Worm (Caenorhabditis elegans): ENCODE data around the gene dhs-18.
A peak's percentile ranks its signal among the peaks of the same experiment; 100 is the strongest.

dhs-18 gene

DNA sequence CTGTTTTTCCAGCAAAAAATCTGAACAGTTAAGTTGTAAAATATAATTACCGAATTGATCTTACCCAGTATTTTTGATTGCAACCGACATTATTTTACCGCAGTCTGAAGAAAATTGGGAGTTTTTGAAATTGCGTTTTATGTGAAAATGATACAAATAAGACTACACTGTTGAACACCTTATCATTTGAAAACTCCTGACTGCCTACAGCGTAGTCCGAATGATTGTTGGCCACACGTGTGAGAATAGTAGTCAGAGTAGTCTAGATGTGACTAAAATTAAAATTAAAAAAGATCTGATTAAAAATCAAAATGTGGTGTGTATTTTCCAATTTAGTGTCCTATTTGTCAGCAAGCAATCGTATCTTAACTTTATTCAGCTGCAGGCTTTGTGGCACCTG is at the start of gene dhs-18:
TSS of gene dhs-18 (minus strand) at position 104 of the 400 bp plus-strand sequence.
- no peak for TF ChIP-seq dao-5 (tag; optimal IDR thresholded peaks at IDR 0.05)
- no peak for TF ChIP-seq him-1 (tag; optimal IDR thresholded peaks at IDR 0.05)
- no peak for TF ChIP-seq W03F9.2 (tag; optimal IDR thresholded peaks at IDR 0.05)

DNA sequence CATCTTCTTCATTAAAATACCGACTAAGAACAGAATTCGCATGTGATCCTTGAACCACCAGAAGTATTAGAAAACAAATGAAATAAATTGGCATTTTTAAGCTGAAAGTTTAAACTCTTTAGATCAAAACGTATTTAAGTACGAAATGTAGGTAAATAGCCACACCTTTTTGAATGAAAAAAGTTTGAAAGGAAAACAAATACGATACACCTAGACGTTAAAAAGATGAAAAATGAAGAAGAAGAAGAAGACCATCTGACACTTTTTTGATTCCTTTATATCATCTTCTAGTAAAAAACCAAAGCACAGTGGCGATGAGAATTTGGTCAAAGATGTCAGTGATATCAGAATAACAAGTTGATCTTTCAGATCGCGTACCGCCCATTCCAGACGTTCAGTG is 49.2 kb upstream of the dhs-18 start, which contains the start of gene Y42A5A.3:
TSS of gene Y42A5A.3 (minus strand) at position 101 of the 400 bp plus-strand sequence.
- TF ChIP-seq him-1 (tag; optimal IDR thresholded peaks at IDR 0.05) (no peak), W03F9.2 (tag; optimal IDR thresholded peaks at IDR 0.05) (no peak), dao-5 (tag; optimal IDR thresholded peaks at IDR 0.05) (no peak)

DNA sequence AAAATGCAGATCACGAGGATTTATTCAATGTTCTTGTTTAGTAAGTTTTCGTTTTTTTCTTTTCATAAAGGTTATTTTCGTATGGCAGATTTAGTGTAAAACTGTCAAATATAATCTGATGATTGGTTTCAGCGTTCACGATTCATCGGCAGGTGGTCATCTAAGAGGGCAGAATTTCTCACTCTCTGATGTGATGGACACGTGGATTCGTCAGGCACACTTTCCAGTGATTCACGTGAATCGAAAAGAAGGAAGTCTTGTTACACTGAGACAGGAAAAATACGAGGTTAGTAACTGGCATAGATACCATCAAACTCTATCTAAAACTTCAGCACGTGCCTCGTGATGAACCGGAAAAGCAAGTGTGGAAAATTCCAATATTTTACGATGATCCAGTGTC is 48.1 kb upstream of the dhs-18 start:
- TF ChIP-seq W03F9.2 (tag; optimal IDR thresholded peaks at IDR 0.05) (no peak), dao-5 (tag; optimal IDR thresholded peaks at IDR 0.05) (no peak), him-1 (tag; optimal IDR thresholded peaks at IDR 0.05) (no peak)

DNA sequence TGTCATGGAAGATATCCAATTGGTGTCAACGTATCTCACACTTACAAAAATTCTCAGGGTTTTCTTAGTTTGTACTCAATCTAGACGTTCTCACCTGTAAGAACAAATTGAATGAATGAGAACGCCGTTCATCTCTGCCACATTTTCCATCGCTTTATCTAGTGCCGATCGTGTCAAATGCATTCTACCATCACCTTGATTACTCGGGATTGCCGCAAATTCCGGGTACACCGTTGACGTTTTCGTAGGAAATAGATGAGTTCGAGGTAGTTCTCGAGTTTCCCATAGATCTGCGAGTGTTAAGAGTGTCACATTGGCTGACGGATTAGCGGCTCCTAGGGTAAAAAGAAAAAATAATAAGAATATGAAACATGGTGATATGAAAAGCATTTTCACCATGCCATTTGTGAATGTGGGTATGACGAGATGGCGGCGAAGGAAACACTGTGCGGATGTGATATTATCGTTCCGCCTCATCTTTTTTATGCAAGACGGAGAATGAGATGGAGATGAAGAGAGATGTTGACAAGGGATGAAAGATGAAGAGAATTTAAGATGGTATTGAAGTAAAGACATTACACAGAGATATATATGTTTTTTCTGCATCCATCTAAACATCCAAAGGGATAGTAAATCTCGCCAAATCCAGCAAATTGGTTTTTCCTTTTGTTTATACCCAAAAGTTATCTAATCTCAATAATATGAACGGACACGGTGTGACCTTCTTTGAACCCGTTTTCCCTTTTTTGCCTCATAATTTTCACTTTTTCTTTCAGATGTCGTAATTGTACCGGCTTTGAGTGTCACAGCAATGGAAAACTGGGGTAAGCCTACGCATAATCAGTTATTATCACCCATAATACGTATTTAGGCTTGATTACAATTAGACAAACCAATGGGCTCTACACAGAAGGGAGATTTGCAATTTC is 46.8 kb upstream of the dhs-18 start, which contains the start of gene lact-8:
TSS of gene lact-8 (minus strand) at position 445 of the 929 bp plus-strand sequence.
- TF ChIP-seq W03F9.2 (tag; optimal IDR thresholded peaks at IDR 0.05): no peak
- no peak for TF ChIP-seq dao-5 (tag; optimal IDR thresholded peaks at IDR 0.05)
- no peak for TF ChIP-seq him-1 (tag; optimal IDR thresholded peaks at IDR 0.05)

DNA sequence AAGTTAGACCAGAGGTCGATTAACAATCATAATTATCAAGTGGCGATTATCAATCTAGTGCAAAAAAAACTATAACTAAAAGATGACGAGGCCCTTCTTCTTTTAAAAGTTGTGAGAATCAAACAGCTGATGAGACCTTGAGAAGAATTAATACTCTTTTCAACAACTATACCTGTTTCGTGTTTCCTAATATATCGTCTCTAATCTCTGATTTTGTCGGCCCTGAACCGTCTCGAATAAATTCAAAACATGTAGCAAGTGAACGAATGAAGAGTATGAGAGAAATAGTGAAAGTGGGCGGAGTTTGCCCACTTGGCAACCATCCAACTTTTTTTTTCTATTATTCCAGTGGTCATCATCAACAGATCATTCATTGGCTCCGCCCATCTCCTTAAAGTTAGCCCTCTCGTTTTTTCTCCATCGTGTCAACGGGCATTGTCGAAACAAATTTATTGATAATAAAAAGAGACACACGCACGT is 40.9 kb upstream of the dhs-18 start, which contains the start of gene Y42A5A.1:
TSS of gene Y42A5A.1 (plus strand) at position 430 of the 480 bp plus-strand sequence.
- TF ChIP-seq W03F9.2 (tag; optimal IDR thresholded peaks at IDR 0.05): no peak
- no peak for TF ChIP-seq dao-5 (tag; optimal IDR thresholded peaks at IDR 0.05)
- no peak for TF ChIP-seq him-1 (tag; optimal IDR thresholded peaks at IDR 0.05)

DNA sequence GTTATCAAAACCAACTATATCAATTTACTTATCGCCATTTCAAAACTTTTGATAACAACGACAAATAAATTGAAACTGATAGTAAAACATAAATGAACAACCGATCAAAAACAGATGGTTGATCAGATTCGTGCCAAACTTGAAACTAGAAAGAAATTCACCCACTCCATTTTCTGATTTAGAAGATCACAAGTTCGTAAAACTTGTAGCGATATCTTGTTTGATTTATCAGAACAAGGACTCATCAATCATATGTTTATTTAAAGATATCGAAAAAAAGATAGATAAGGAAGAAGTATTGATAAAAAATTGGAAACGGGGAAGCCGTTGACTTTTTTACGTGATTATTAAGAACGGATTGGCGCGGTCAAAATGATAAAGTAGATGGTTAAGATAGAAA is 40.5 kb upstream of the dhs-18 start:
- no peak for TF ChIP-seq W03F9.2 (tag; optimal IDR thresholded peaks at IDR 0.05)
- no peak for TF ChIP-seq him-1 (tag; optimal IDR thresholded peaks at IDR 0.05)

DNA sequence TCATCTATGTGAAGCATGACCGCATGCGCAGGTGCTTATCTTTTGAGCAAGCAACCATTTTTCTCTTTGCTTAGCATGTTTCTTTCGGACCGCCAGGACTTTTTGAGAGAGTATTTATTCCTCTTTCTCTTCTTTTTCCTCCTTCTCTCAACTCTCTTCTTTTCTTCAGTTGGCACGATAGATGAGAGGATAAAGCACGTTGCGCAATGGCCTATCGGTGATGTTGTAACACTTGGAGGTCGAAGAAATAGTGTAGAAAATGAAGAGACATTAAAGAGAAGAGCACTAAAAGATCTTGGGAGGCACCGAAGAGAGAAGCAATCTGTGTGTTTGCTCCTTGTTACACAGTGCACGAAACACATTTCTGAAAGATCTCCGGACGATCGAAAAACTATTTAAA is 37.1 kb upstream of the dhs-18 start:
- TF ChIP-seq W03F9.2 (tag; optimal IDR thresholded peaks at IDR 0.05) (no peak), him-1 (tag; optimal IDR thresholded peaks at IDR 0.05) (no peak), dao-5 (tag; optimal IDR thresholded peaks at IDR 0.05) (no peak)

DNA sequence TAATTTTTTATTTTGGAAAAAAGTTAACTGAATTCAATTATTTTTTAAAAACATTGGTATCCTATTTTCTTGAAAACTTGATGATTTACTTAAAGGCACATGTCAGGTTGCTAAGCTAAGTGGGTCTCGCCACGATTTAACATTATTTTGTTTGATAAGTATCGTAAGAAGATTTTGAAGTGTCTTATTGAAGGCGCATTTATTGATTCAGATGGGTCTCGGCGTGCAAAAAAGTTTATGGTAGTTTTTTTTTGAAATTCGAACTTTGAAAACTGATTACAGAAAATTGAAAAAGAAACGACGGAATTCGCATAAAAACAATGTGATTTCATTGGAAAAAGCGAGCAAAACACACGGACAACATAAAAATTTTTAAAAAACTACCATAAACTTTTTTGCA is 36.3 kb upstream of the dhs-18 start:
- no peak for TF ChIP-seq W03F9.2 (tag; optimal IDR thresholded peaks at IDR 0.05)
- no peak for TF ChIP-seq him-1 (tag; optimal IDR thresholded peaks at IDR 0.05)
- no peak for TF ChIP-seq dao-5 (tag; optimal IDR thresholded peaks at IDR 0.05)

DNA sequence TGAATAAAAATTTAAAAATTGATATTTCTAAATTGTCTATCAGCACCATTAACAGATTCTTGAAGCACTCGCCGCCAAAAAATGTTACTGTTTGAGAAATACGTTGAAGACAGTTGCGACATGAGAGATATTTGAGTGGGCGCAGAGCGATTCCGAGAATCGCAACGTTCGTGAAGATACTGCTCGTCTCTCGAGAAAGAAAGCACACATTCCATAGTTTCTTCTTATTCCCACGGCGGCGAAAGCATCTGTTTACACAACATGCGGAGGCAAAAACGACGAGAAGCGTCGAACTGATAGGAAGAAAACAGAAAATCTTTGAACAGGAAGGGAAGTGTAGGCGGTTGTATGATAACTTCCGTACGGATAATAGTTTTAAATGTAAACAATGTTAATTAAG is 35.8 kb upstream of the dhs-18 start:
- no peak for TF ChIP-seq him-1 (tag; optimal IDR thresholded peaks at IDR 0.05)
- TF ChIP-seq W03F9.2 (tag; optimal IDR thresholded peaks at IDR 0.05): no peak
- TF ChIP-seq dao-5 (tag; optimal IDR thresholded peaks at IDR 0.05): no peak

DNA sequence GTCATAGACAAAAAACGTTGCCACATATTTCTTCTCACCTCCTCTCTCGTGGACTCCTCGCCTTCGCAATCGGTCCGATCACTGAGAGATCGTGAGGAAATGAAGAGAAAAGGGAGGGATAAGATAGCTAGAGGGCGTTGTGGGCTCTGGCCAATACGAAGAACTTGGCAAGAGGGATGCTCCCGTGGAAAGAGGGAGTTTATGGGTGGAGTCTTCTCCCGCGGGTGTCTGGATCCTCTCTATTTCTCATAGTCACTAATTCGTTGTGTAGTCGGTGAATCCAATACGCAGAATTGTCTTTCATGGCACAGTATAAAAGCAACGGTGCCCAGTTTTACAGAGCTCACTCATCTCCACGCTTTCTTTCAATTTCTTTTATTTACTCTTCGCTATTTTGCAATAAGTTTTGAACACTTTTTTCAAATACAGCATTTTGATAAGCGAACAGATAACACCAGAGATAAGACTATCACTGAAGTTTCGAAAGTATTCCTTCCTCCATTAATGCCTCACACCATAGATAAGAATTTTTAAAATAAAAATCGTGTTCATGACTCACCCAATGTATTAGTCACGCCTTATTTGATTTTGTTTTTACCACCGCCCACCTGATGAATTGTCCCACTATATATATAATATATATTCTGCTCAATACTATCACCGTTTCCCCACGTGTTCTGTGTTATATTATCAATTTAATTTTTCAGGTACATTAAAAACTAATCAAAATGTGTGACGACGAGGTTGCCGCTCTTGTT is 33.9 kb upstream of the dhs-18 start, which contains the start of gene act-1:
TSS of gene act-1 (plus strand) at position 708 of the 758 bp plus-strand sequence.
- no peak for TF ChIP-seq him-1 (tag; optimal IDR thresholded peaks at IDR 0.05)
- TF ChIP-seq dao-5 (tag; optimal IDR thresholded peaks at IDR 0.05): no peak
- TF ChIP-seq W03F9.2 (tag; optimal IDR thresholded peaks at IDR 0.05): no peak

DNA sequence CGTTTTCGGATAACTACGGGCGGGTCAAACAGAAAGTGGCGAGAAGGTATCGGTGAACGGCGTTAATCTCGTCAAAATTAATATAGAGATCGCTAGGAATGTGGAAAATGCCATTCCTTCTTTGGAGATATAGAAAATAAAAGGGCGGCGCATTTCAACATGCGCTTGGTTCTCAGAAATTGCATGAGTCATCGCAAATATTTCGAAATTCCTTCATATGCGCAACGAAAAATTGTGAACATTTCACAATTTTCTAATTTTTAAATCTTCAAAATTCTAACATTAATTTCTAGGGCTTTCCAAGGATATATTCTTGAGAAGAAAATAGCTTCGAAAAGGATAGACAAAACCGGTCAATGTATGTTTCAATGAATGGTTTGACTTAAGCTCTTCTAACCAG is 32.2 kb upstream of the dhs-18 start:
- no peak for TF ChIP-seq W03F9.2 (tag; optimal IDR thresholded peaks at IDR 0.05)

DNA sequence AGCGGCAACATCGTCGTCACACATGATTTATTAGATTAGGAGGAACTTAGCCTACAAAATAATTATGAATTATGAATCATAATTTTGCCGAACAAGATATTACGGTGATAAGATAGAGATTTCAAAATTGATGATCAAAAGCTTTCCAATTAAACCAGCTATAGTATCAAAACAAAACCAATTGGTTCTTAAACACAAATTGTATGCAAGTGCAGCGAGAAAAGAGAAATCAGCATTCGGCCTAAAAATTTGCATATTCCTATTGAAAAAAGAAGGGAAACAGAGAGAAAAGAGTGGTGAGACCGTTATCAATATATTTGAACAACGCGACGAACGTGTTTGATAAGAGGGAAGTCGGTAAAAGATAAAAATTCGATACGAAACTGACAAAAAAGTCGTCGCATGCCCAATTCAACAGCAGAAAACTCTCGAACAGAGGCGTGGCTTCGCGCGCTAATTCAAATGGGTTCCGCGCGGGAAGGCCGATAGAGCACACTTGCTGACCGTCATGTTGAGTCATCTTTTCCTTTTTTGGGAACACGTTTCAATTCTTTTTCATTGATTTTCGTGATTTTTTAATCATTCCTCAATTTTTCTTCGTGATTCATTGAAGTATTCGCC is 31.6 kb upstream of the dhs-18 start, which contains the start of gene act-2:
TSS of gene act-2 (minus strand) at position 51 of the 621 bp plus-strand sequence.
- TF ChIP-seq him-1 (tag; optimal IDR thresholded peaks at IDR 0.05): no peak
- TF ChIP-seq W03F9.2 (tag; optimal IDR thresholded peaks at IDR 0.05): peak; percentile 80

DNA sequence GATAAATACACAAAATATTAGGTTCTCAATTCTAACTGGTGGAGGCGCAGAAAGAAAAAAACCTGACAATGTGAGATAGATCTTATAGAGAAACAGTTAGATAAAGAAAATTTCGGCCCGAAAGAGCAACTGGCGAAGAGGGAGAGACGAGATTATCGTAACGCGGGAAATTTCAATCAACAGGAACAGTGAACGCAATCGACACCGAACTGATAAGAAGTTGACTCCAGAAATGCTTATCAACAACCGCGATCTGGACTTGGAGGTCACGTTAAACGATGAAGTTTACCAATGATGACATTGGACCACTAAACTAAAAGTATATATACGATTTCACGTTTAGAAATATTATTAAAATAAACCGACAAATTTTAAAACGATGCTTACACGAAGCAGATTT is 29.8 kb upstream of the dhs-18 start:
- TF ChIP-seq W03F9.2 (tag; optimal IDR thresholded peaks at IDR 0.05) (no peak), dao-5 (tag; optimal IDR thresholded peaks at IDR 0.05) (peak; percentile 25), him-1 (tag; optimal IDR thresholded peaks at IDR 0.05) (no peak)
